Worm (Caenorhabditis elegans) whole organism, L3 larva: ENCODE data around the gene F35A5.8.
A peak's percentile ranks its signal among the peaks of the same experiment; 100 is the strongest.

Experiments used
- ama-1 ChIP-seq: fragments of 150-350 bp; optimal IDR thresholded peaks from 2 replicates; lab custom pipeline; 2018
- elt-1 ChIP-seq: fragments of 150-350 bp; optimal IDR thresholded peaks from 2 replicates; lab custom pipeline; 2014; ENCODE audit warnings: missing biosample characterization, missing genetic modification characterization
- elt-3 ChIP-seq, 3 experiments: fragments of 150-350 bp in 1 of 3; sonication (generic microtip) in 2 of 3; optimal IDR thresholded peaks; 2 replicates in 2 of 3; 4 replicates in 1 of 3; lab custom pipeline; 2014 to 2017; ENCODE audit warnings: missing biosample characterization in 3 of 3, missing genetic modification characterization in 3 of 3
- fkh-10 ChIP-seq: sonication (generic microtip); optimal IDR thresholded peaks from 2 replicates; lab custom pipeline; 2017; ENCODE audit warnings: missing biosample characterization, missing genetic modification reagents, missing genetic modification characterization
- fos-1 ChIP-seq: fragments of 150-350 bp; optimal IDR thresholded peaks from 2 replicates; lab custom pipeline; 2014; ENCODE audit warnings: missing biosample characterization, missing genetic modification characterization
- nhr-237 ChIP-seq: fragments of 150-350 bp; optimal IDR thresholded peaks from 2 replicates; lab custom pipeline; 2014; ENCODE audit warnings: missing biosample characterization, missing genetic modification characterization
- pqm-1 ChIP-seq: fragments of 150-350 bp; optimal IDR thresholded peaks from 2 replicates; lab custom pipeline; 2017; ENCODE audit warnings: missing biosample characterization, missing genetic modification characterization, inconsistent platforms
- snpc-4 ChIP-seq: fragments of 150-350 bp; optimal IDR thresholded peaks from 2 replicates; lab custom pipeline; 2014; ENCODE audit warnings: missing biosample characterization, missing genetic modification characterization
- unc-39 ChIP-seq: sonication (generic microtip); optimal IDR thresholded peaks from 4 replicates; lab custom pipeline; 2017; ENCODE audit warnings: missing biosample characterization, missing genetic modification characterization

DNA sequence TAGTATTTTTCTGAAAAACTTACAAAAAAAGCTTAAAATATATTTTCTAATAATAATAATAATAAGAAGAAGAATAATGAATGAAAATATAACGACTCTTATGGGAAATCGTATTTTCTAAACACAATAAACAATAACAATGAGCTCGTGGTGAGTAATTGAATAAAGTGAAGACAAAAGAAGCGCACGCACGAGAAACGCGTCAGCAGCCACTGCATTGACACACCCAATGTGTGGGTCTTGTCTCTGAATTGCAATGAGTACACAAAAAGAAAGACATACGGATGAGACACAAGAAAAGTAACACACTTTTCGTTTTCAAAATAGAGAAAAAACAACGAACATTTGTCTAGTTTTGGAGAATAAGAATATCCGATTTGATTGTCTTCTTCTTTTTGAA is at the start of gene F35A5.8:
- TF ChIP-seq unc-39 (no peak), ama-1 (no peak), fkh-10 (GFP tag; lab: Kevin White, UChicago) (no peak), snpc-4 (tag; lab: Kevin White, UChicago) (peak; percentile 55), nhr-237 (no peak), fos-1 (no peak), elt-3 (tag; optimal IDR thresholded peaks at IDR 0.05; lab: Kevin White, UChicago) (no peak), pqm-1 (tag; lab: Kevin White, UChicago) (peak; percentile 13), elt-1 (tag; lab: Kevin White, UChicago) (no peak)
